Worm (Caenorhabditis elegans) whole organism, midembryonic: ENCODE results near the gene rab-28.
"Not testable (repeated sequence)": the region's sequence is repeated elsewhere in the genome, so short reads cannot be mapped to it uniquely, and the experiment has no call there.

Experiments used
- T22C8.4 ChIP-seq: fragments of 200-800 bp; sonication (Bioruptor generic); IDR thresholded peaks from 2 replicates; pipeline ENCODE4 v1.3.6; 2022; ENCODE audit warnings: missing genetic modification characterization, missing compliant biosample characterization
- cog-1 ChIP-seq: sonication (generic microtip); optimal IDR thresholded peaks from 2 replicates; lab custom pipeline; 2016; ENCODE audit warnings: missing genetic modification characterization, missing compliant biosample characterization
- flt-1 ChIP-seq: fragments of 200-800 bp; sonication (Bioruptor generic); IDR thresholded peaks from 2 replicates; pipeline ENCODE4 v1.3.6; 2022; ENCODE audit warnings: missing genetic modification characterization, missing compliant biosample characterization
- klf-2 ChIP-seq: fragments of 200-800 bp; sonication (Bioruptor generic); conservative IDR thresholded peaks from 2 replicates; pipeline ENCODE4 v1.3.6; 2022; ENCODE audit warnings: missing genetic modification reagents, missing genetic modification characterization, missing compliant biosample characterization
- med-1 ChIP-seq: sonication (generic microtip); optimal IDR thresholded peaks from 2 replicates; lab custom pipeline; 2017; ENCODE audit warnings: missing genetic modification characterization, mild to moderate bottlenecking, missing compliant biosample characterization, antibody characterized with exemption, missing genetic modification reagents; ENCODE audit not compliant: insufficient read depth
- ref-1 ChIP-seq: fragments of 200-800 bp; sonication (Bioruptor generic); conservative IDR thresholded peaks from 2 replicates; pipeline ENCODE4 v1.3.6; 2022; ENCODE audit warnings: missing genetic modification reagents, missing genetic modification characterization, missing compliant biosample characterization
- tab-1 ChIP-seq: fragments of 200-800 bp; sonication (Bioruptor generic); IDR thresholded peaks from 2 replicates; pipeline ENCODE4 v1.3.6; 2022; ENCODE audit warnings: missing genetic modification characterization, missing compliant biosample characterization
- ztf-23 ChIP-seq: fragments of 200-800 bp; sonication (Bioruptor generic); IDR thresholded peaks from 2 replicates; pipeline ENCODE4 v1.3.6; 2022; ENCODE audit warnings: missing genetic modification reagents, missing genetic modification characterization, missing compliant biosample characterization
- ztf-29 ChIP-seq: fragments of 200-800 bp; sonication (Bioruptor generic); IDR thresholded peaks from 2 replicates; pipeline ENCODE4 v1.3.6; 2022; ENCODE audit warnings: missing genetic modification reagents, missing genetic modification characterization, missing compliant biosample characterization

rab-28 gene

DNA sequence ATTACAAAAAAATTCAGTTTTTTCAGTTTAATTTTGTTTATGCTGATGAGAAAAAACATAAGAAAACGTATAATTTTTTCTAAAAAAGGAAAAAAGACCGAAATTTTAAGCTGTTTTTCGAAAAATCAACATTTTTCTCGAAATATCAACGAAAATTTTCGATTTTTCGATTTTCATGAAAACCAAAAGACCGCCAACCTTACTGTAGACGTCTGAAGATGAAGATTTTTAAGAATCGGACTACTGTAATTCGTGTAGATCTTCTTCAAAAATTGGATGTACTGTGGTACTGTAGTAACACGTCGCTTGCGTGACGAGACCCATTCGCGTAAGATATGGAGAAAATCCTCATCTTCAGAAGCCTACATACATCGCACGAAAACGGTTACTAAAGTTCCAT lies 33.0 kb downstream of the rab-28 start:
- TF ChIP-seq T22C8.4 (no peak), ztf-23 (no peak), klf-2 (GFP tag; lab: Robert Waterston, UW) (no peak), med-1 (GFP tag; lab: Kevin White, UChicago) (no peak), tab-1 (GFP tag; lab: Robert Waterston, UW) (no peak), ztf-29 (GFP tag; lab: Robert Waterston, UW) (no peak), ref-1 (GFP tag; lab: Robert Waterston, UW) (no peak), cog-1 (tag; lab: Kevin White, UChicago) (no peak), flt-1 (no peak)

DNA sequence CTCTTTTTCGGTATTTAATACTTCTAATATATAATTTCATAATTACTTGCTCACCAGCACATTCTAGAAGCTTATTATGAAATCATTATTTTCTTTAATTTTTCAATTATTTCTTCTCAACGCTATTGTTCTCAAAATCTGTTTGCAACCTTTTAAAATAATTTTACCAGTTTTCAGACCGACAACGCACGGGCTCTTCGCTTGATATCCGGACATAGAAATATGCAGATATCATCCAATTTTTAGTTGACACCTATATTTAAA lies 43.9 kb downstream of the rab-28 start, which contains the start of gene wnk-1:
TSS of gene wnk-1 (plus strand) at position 165 of the 264 bp plus-strand sequence.
- no peak for TF ChIP-seq cog-1 (tag; lab: Kevin White, UChicago)
- no peak for TF ChIP-seq ztf-29 (GFP tag; lab: Robert Waterston, UW)
- no peak for TF ChIP-seq ref-1 (GFP tag; lab: Robert Waterston, UW)
- no peak for TF ChIP-seq flt-1
- TF ChIP-seq klf-2 (GFP tag; lab: Robert Waterston, UW) = no peak
- no peak for TF ChIP-seq med-1 (GFP tag; lab: Kevin White, UChicago)
- no peak for TF ChIP-seq T22C8.4
- no peak for TF ChIP-seq ztf-23
- no peak for TF ChIP-seq tab-1 (GFP tag; lab: Robert Waterston, UW)

DNA sequence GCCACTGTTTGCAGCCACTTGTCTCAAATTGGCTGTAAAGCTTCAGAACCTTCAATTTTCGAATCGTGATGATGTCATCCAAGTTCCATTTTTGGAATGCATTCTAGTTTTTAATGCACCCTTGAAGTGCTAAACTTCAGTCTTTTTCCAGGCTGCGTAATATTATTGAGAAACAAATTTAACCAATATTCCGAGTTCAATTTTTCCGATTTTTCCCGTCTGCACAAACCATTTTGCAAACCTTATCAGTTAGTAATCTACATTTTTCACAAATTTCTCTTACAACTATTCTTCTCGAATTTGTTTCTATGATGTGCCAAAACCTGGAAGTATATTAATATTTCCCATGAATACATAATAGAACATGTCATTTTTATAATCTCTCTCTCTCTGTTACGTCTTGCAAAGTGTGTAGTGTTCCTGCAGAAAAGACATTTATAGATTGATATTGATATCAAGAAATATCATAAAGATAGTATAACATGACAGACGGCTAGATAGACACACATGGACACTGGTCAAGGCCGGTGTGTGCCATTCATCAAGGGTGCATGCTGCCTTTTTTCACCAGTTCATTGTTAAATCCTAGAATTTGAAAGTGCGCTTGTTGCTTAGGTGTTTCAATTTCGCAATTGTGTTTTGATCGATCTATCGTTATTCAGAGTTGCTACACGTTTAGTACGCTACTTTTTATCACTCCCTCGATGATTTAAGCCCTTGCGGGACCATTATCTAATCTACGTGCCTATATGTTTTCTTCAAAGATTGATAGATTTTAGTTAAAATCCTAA lies 44.5 kb downstream of the rab-28 start:
- TF ChIP-seq T22C8.4 (no peak), ztf-29 (GFP tag; lab: Robert Waterston, UW) (no peak), med-1 (GFP tag; lab: Kevin White, UChicago) (no peak)

DNA sequence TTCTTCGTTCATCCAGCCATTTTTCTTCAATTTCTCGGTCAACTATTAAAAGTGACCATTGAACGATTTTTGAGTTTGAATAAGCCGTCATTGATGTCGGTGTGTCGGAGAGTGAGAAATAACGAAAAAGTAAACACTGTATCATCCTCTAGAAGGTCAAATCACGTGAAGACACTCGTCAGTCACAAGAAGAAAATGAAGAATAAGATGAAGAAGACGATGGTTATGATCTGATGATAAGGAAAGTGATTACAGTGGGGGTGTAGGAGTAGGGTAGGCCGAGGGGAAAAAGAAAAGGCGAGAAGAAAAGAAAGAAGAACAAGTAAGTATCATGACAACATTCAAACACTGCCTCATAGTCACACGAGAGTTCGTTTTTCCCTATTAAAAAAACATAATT lies 45.7 kb downstream of the rab-28 start:
- TF ChIP-seq klf-2 (GFP tag; lab: Robert Waterston, UW) (no peak), ztf-29 (GFP tag; lab: Robert Waterston, UW) (no peak), ztf-23 (no peak), med-1 (GFP tag; lab: Kevin White, UChicago) (no peak)

DNA sequence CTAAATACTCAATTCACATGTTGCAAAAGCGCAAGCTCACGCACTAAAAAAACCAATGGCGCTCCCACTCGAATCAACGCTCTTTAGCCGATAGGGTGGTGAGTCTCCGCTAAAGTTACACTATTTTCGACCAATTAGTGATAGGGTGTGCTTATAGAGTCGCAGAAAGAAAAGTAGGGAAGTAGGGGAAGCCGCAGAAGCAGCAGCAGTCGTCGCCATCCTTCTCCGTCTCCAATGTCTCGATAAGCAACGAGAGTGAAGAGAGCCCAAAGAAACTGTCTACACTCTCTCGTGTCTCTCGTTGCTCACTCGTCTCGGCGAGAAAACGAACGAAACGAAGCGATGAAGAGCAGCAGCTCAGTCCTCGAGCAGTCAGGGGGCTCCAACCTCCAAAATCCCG lies 47.1 kb downstream of the rab-28 start:
- TF ChIP-seq tab-1 (GFP tag; lab: Robert Waterston, UW) (no peak), klf-2 (GFP tag; lab: Robert Waterston, UW) (0 out of 2 replicates have a peak, but pooled peaks have one; percentile 34), ztf-29 (GFP tag; lab: Robert Waterston, UW) (peak; percentile 91), T22C8.4 (no peak)

DNA sequence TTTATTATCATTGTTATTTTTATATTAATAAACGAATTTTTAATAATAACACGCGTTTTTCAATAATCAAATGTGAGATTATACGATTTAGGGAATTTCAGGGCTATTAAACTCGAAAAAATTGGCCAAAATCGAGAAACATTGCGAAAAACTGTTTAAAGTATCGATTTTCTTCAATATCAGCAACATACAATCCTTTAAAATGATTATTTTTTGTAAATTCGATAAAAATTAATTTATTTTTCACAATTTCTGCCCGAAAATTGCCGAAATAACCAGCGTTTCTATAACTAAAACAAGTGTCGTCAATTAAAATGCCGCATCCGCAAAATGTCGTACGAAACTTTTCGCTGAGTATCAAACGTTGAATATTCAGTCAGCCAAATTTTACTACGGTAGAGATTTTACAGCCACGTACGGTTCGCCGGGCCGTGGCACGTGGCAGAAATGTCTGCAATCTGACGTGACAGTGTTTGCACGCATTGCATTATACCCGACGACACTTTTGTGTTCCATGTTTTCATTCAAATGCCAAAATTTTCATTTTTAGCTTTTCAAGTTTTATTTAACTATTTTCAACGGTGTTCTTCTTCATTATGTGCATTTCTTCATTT lies 47.7 kb downstream of the rab-28 start:
- TF ChIP-seq ref-1 (GFP tag; lab: Robert Waterston, UW) (peak; percentile 74), ztf-23 (peak; percentile 50; the same call in 1 of the 2 replicates)

DNA sequence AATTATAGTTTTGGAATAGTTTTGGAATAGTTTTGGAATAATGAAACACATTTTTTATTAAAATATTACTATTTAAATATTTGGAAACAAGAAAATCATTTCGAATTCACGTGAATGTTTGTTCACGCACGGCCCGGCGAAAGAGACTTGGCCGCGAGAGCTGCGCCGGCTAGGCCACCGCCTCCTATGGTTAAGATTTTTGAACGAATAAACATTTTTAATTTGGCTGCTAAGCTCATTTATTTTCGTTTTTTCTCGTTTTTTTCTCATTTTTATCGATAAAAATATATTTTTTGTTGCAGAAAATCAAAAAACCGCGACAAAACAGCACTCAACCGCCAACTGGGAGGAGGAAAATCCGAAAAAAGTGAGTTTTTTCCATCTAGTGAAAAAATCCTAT lies 49.3 kb downstream of the rab-28 start, which contains the start of gene C46C2.7:
TSS of gene C46C2.7 (plus strand) at position 301 of the 400 bp plus-strand sequence.
- TF ChIP-seq klf-2 (GFP tag; lab: Robert Waterston, UW); T22C8.4; ztf-23: not testable (repeated sequence)

DNA sequence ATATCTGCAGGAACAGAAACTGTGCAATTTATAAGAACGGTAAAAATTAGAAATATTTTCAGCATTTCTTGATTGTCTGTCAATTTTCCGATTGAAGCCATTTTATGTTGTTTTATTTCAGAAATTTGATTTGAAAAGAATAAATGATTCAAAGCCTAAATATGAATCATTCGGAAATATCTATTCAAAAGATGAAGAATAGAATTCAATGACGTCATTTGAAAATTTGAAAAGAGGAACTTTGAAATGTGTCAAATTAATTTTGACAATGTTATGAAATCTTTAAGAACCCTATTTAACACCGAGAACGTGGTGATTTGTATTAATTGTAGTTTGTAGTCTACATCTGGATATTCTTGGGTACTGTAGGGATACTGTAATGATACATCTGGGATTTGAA lies 51.3 kb downstream of the rab-28 start, which contains the start of gene C46C2.5:
TSS of gene C46C2.5 (minus strand) at position 101 of the 400 bp plus-strand sequence.
- TF ChIP-seq tab-1 (GFP tag; lab: Robert Waterston, UW) = no peak
- TF ChIP-seq ref-1 (GFP tag; lab: Robert Waterston, UW) = no peak
- TF ChIP-seq T22C8.4 = no peak
- no peak for TF ChIP-seq med-1 (GFP tag; lab: Kevin White, UChicago)
- TF ChIP-seq klf-2 (GFP tag; lab: Robert Waterston, UW) = no peak
- no peak for TF ChIP-seq ztf-29 (GFP tag; lab: Robert Waterston, UW)
- no peak for TF ChIP-seq cog-1 (tag; lab: Kevin White, UChicago)
- TF ChIP-seq flt-1 = no peak
- no peak for TF ChIP-seq ztf-23
